Worm (Caenorhabditis elegans): ENCODE measurements around the gene ZK686.5.
A peak's percentile ranks its signal among the peaks of the same experiment; 100 is the strongest.

ZK686.5 gene

ce11 chrIII:7767415-7767814 is at the start of gene ZK686.5:
Gene ZK686.5, minus strand, starts transcription at chrIII:7767515.
- TF ChIP-seq mab-5 (tag; optimal IDR thresholded peaks at IDR 0.05) (no peak), elt-1 (tag; optimal IDR thresholded peaks at IDR 0.05; ENCODE audit: borderline replicate concordance, insufficient read depth) (no peak), hlh-1 (tag; optimal IDR thresholded peaks at IDR 0.05) (no peak), ceh-39 (tag; optimal IDR thresholded peaks at IDR 0.05) (no peak), nhr-12 (tag; optimal IDR thresholded peaks at IDR 0.05) (no peak), bed-3 (GFP tag; optimal IDR thresholded peaks at IDR 0.05) (no peak), nhr-237 (tag; optimal IDR thresholded peaks at IDR 0.05) (no peak), unc-39 (tag; optimal IDR thresholded peaks at IDR 0.05) (no peak), lsy-2 (tag; optimal IDR thresholded peaks at IDR 0.05) (no peak), nhr-2 (tag; optimal IDR thresholded peaks at IDR 0.05) (no peak), sem-2 (GFP tag; optimal IDR thresholded peaks at IDR 0.05) (no peak), ztf-11 (tag; optimal IDR thresholded peaks at IDR 0.05) (no peak), sptf-1 (tag; optimal IDR thresholded peaks at IDR 0.05) (no peak), unc-120 (tag; optimal IDR thresholded peaks at IDR 0.05; ENCODE audit: poor library complexity, severe bottlenecking) (no peak), tbx-8 (GFP tag; optimal IDR thresholded peaks at IDR 0.05) (no peak), pha-4 (tag; optimal IDR thresholded peaks at IDR 0.05) (no peak), flh-1 (GFP tag; optimal IDR thresholded peaks at IDR 0.05) (no peak), elt-3 (tag; optimal IDR thresholded peaks at IDR 0.05) (no peak), ham-2 (GFP tag; optimal IDR thresholded peaks at IDR 0.05) (no peak)

- TF ChIP-seq ceh-83 (GFP tag; optimal IDR thresholded peaks at IDR 0.05) (no peak), zip-8 (tag; optimal IDR thresholded peaks at IDR 0.05) (peak; percentile 100), mab-5 (tag; optimal IDR thresholded peaks at IDR 0.05) (peak; percentile 99)
Measured at ce11 chrIII:7816463-7816862, 49.1 kb upstream of the ZK686.5 start.

ce11 chrIII:7815571-7816348 is 48.4 kb upstream of the ZK686.5 start:
- no peak for TF ChIP-seq unc-62 (GFP tag; optimal IDR thresholded peaks at IDR 0.05)
- peak; percentile 91 for TF ChIP-seq mab-5 (tag; optimal IDR thresholded peaks at IDR 0.05)
- TF ChIP-seq zip-8 (tag; optimal IDR thresholded peaks at IDR 0.05) = peak; percentile 100

ce11 chrIII:7815056-7815366 is 47.7 kb upstream of the ZK686.5 start:
- no peak for TF ChIP-seq lsy-2 (tag; optimal IDR thresholded peaks at IDR 0.05)
- TF ChIP-seq M03D4.4 (tag; optimal IDR thresholded peaks at IDR 0.05) = no peak
- peak; percentile 96 for TF ChIP-seq mab-5 (tag; optimal IDR thresholded peaks at IDR 0.05)
- TF ChIP-seq ceh-39 (tag; optimal IDR thresholded peaks at IDR 0.05) = no peak
- no peak for TF ChIP-seq sem-2 (GFP tag; optimal IDR thresholded peaks at IDR 0.05)
- TF ChIP-seq elt-3 (tag; optimal IDR thresholded peaks at IDR 0.05) = no peak
- no peak for TF ChIP-seq hlh-1 (tag; optimal IDR thresholded peaks at IDR 0.05)
- TF ChIP-seq ztf-11 (tag; optimal IDR thresholded peaks at IDR 0.05) = no peak
- no peak for TF ChIP-seq mep-1 (tag; optimal IDR thresholded peaks at IDR 0.05)

- TF ChIP-seq lin-13 (tag; optimal IDR thresholded peaks at IDR 0.05) = no peak
- TF ChIP-seq snpc-4 (tag; optimal IDR thresholded peaks at IDR 0.05) = no peak
- TF ChIP-seq ceh-83 (GFP tag; optimal IDR thresholded peaks at IDR 0.05) = no peak
- TF ChIP-seq lsy-2 (tag; optimal IDR thresholded peaks at IDR 0.05) = peak; percentile 26
- TF ChIP-seq unc-120 (tag; optimal IDR thresholded peaks at IDR 0.05; ENCODE audit: poor library complexity, severe bottlenecking) = no peak
- peak; percentile 100 for TF ChIP-seq zip-8 (tag; optimal IDR thresholded peaks at IDR 0.05)
- peak; percentile 24 for TF ChIP-seq ces-1 (GFP tag; optimal IDR thresholded peaks at IDR 0.05)
- no peak for TF ChIP-seq mep-1 (tag; optimal IDR thresholded peaks at IDR 0.05)
- no peak for TF ChIP-seq elt-3 (tag; optimal IDR thresholded peaks at IDR 0.05)
- peak; percentile 97 for TF ChIP-seq mab-5 (tag; optimal IDR thresholded peaks at IDR 0.05)
- no peak for TF ChIP-seq nhr-237 (tag; optimal IDR thresholded peaks at IDR 0.05)
Measured at ce11 chrIII:7814159-7815055, 47.1 kb upstream of the ZK686.5 start, which contains the start of gene egl-5. Gene egl-5, plus strand, starts transcription at chrIII:7814374.

All from whole organism, mixed stage, embryonic.